Worm (Caenorhabditis elegans) whole organism, dauer: ENCODE data around the gene sto-5.

Source experiments
- unc-62 ChIP-seq: sonication (generic microtip); optimal IDR thresholded peaks from 2 replicates; lab custom pipeline; 2017; ENCODE audit warnings: missing biosample characterization, missing genetic modification reagents, missing genetic modification characterization

The sto-5 gene

DNA sequence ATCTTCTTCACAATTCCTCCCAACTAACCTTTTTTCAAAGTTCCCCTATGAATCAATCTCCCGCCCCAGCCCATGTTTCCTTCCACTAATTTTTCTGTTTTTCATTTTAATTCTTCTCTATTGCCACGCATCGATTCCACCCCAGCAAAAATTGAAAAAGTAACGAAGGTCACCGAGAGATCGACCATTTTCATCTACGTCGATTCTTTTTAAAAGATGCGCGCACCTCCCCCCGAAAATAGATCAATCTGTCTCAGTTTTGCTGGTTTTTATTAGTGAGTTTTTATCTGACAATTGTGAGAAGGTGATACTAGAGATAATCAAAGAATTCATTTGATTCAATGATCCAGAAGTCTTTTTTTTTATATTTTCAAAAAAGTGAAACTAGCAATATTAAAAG is 41.2 kb downstream of the sto-5 start:
- TF ChIP-seq unc-62 (GFP tag; lab: Kevin White, UChicago) = no peak

DNA sequence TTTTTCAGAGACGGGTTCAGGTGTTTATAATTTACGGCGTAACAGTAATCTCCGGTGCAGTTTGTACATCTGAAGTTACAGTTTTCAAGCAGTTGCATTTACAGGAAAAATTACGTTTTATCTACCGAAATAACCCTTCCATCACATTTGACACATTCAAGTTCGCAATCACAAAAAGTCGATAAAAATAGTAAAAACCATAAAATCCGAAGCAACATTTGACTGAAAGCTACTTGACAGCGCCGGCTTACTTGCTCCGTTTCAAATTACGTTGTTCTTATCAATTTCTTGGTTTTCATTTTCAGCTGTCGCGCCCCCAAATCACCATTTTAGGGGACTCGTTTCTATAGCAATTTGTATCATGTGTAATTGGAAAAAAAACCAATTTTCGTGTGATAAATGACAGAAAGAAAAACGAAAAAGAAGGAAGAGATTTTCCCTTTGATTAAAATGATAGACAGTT is 42.4 kb downstream of the sto-5 start, which contains the start of gene T01C8.3:
Gene T01C8.3, minus strand, starts transcription at position 413 of the 463 bp plus-strand sequence.
- no peak for TF ChIP-seq unc-62 (GFP tag; lab: Kevin White, UChicago)

DNA sequence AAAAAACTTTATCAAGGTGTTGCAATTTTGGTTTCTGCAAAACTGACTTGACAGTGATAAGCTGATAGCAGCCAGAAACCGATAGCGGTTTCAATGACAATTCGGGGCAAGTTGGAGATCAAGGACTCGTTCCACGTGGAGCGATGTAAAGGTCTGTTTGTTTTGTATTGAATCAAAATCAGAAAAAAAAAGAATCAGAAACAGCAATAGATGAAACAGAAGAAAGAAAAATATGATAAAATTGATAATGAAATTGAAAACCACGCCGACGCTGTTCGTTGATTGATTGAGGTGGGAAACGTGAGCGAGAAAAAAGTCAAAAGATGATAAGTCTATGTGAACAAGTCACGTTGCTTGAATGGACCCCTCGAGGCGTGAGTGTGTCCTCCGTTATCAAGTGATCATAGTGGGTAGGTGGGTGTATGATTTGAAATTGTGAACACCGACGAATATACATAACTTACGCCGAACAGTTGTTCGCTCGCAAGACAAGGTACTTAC is 49.9 kb downstream of the sto-5 start:
- TF ChIP-seq unc-62 (GFP tag; lab: Kevin White, UChicago) = no peak

DNA sequence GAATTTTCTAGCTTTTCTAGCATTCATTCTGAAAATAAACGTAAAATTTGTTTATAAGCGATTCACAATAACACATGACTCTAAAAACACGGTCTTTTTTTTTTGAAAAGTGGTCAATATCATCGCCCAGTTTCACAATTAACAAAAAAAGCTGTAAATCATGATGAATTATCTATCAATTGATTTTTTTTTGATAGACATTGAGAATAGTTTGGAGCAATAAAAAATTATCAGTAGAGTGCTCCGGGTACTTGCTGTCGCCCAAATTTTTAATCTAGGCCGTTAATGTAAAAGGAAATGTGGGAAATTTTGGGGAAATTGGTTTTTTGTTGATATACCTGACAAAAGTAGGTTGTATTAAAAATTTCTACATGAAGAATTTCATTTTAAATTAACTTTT is 51.8 kb downstream of the sto-5 start:
- TF ChIP-seq unc-62 (GFP tag; lab: Kevin White, UChicago) = no peak

DNA sequence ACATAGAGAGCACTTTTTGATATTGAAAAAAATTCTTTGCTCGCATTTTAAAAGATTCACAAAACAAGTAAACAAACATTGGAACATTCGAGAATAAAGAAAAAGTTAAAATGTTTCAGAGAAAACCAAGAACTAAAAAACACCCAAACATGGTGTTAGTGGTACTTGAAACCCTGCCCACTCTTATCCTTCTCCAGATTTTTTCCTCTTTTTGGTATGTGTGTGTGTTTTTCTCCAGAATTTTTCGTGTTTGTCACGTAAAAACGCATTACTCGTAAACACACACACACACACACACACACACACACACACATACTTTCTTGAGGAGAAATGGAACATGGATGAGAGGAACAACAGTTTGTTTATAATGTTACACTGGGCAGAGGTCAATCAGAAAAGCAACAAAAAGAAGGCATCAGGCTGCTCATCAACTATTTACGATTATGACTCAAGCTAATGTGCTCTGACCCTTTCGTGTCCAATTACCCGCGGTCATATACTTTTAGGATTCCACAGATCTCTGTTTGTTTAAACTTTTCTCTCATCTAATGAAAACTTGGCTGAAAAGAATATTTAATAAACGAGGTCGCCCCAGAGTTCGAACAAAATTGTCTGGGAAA is 53.0 kb downstream of the sto-5 start:
- TF ChIP-seq unc-62 (GFP tag; lab: Kevin White, UChicago) = no peak

DNA sequence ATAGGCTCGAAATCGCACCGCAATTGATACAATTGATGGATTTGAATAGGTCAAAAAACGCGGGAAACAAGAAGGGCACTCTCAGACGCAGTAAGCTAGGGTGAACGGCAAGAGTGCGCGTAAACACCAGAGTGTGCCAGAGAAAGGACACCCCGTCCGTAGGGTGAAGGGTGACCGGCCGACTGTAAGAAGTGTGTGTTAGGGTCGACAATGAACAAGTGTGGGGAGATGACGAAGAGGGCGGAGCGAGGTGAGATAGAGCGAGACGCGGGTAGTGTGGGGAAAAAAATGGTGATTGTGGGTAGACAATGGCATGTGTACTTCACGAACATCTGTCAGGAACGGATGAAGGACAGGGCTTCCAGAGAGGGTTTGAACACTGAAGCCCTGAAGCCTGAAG is 54.3 kb downstream of the sto-5 start:
- no peak for TF ChIP-seq unc-62 (GFP tag; lab: Kevin White, UChicago)

DNA sequence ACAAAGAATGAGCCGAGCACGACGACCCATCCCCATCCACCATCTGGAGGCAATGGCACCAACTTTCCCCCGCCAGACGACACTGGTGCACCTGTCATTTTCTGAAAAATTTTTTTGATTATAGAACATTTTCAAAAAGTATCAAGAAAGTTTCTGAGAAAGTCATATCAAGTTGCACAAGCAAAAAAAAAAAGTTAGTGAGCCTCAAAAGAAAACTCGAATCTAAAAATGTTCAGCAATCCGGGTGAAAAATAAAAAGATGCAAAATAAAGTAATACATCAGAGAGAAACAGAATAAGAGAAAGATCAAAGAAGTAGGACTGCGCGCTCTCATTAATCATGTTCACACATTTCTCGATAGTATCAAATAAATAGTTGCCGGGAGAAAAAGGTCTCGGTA is 54.9 kb downstream of the sto-5 start, which contains the start of gene mct-6:
Gene mct-6, minus strand, starts transcription at position 101 of the 400 bp plus-strand sequence.
- no peak for TF ChIP-seq unc-62 (GFP tag; lab: Kevin White, UChicago)
